Fruit fly (Drosophila melanogaster): ENCODE data around the gene Pura.

Pura gene

DNA sequence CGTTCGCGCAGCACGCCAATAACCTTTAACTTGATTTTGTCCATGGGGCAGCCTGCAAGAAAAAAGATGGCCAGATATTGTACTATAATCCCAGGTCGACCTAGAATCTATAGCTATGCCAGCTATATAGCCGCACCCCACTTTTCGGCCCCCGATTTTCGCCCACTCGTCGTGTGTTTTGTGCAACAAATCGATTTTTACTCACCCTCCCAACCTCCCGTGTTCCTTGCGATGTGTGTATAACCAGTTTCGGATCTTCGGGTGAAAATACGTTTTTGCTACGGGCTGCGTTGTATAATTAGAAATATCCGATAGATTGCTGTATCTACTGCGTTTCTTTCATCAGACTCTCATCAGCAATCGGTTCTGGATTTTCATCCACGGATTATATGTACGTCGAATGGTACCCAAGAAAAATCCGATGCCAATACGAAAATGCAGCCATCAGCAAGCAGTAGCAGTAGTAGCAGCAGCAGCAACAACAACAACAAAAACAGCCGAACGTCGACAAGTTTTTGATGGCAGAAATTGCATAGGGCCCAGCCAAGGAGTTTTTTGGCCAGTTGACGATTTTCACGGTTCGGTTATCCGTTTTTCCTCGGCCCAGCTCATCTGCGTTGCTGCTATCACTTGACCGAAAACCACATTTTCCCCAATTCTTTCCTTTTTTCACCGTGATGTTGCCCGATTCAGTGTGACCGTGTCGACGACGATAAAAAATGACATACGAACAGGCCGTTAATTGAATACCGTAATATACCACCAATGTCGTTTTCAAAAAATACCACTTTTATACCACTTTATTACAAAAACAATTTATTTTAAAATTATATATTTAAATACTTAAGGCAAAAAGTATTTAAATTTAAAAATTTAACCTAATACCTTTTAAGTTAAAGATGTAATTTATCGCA lies 61.4 kb downstream of the Pura start, which contains the start of gene CG7492:
CG7492 (minus strand) TSS at position 705 of the 914 bp plus-strand sequence.
- TF ChIP-seq noc (tag; optimal IDR thresholded peaks at IDR 0.05): no peak

Data from whole organism, larva.